Worm (Caenorhabditis elegans) whole organism, mixed stage, embryonic: Measurements from ENCODE around the gene Y54G2A.41.

ENCODE experiments used
- ceh-39 ChIP-seq: fragments of 150-350 bp; optimal IDR thresholded peaks from 2 replicates; lab custom pipeline; 2014; ENCODE audit warnings: missing biosample characterization, missing genetic modification characterization
- drap-1 ChIP-seq: fragments of 200-800 bp; sonication (Bioruptor generic); optimal IDR thresholded peaks from 3 replicates; lab custom pipeline; 2018; ENCODE audit warnings: mild to moderate bottlenecking, missing genetic modification characterization, missing compliant biosample characterization
- elt-1 ChIP-seq: sonication (generic microtip); optimal IDR thresholded peaks from 2 replicates; lab custom pipeline; 2017; ENCODE audit warnings: missing genetic modification characterization, mild to moderate bottlenecking, missing compliant biosample characterization, antibody characterized with exemption, moderate library complexity, borderline replicate concordance; ENCODE audit not compliant: insufficient read depth
- flh-1 ChIP-seq: fragments of 200-800 bp; sonication (Bioruptor generic); optimal IDR thresholded peaks from 2 replicates; lab custom pipeline; 2018; ENCODE audit warnings: mild to moderate bottlenecking, missing genetic modification characterization, moderate library complexity, missing compliant biosample characterization
- lin-13 ChIP-seq: fragments of 150-350 bp; optimal IDR thresholded peaks from 2 replicates; lab custom pipeline; 2014; ENCODE audit warnings: missing biosample characterization, missing genetic modification characterization
- lin-32 ChIP-seq: fragments of 200-800 bp; sonication (Bioruptor generic); optimal IDR thresholded peaks from 2 replicates; lab custom pipeline; 2018; ENCODE audit warnings: mild to moderate bottlenecking, missing genetic modification characterization, missing compliant biosample characterization
- lsy-2 ChIP-seq: fragments of 150-350 bp; optimal IDR thresholded peaks from 2 replicates; lab custom pipeline; 2014; ENCODE audit warnings: missing biosample characterization, missing genetic modification characterization
- nhr-12 ChIP-seq: fragments of 150-350 bp; optimal IDR thresholded peaks from 2 replicates; lab custom pipeline; 2014; ENCODE audit warnings: missing biosample characterization, missing genetic modification characterization
- nhr-237 ChIP-seq: fragments of 150-350 bp; optimal IDR thresholded peaks from 2 replicates; lab custom pipeline; 2014; ENCODE audit warnings: missing biosample characterization, missing genetic modification characterization
- sem-2 ChIP-seq: fragments of 200-800 bp; sonication (Bioruptor generic); optimal IDR thresholded peaks from 2 replicates; lab custom pipeline; 2018; ENCODE audit warnings: mild to moderate bottlenecking, missing genetic modification characterization, missing compliant biosample characterization
- unc-39 ChIP-seq: fragments of 150-350 bp; optimal IDR thresholded peaks from 2 replicates; lab custom pipeline; 2014; ENCODE audit warnings: missing biosample characterization, missing genetic modification characterization
- zip-8 ChIP-seq: fragments of 150-350 bp; optimal IDR thresholded peaks from 2 replicates; lab custom pipeline; 2014; ENCODE audit warnings: missing biosample characterization, missing genetic modification characterization
- ztf-11 ChIP-seq: fragments of 150-350 bp; optimal IDR thresholded peaks from 2 replicates; lab custom pipeline; 2014; ENCODE audit warnings: missing biosample characterization, missing genetic modification characterization

ce11 chrIV:2782793-2783540 lies 31.3 kb downstream of the Y54G2A.41 start, which contains the start of gene Y54G2A.12:
- TF ChIP-seq ztf-11 (tag; lab: Kevin White, UChicago) (no peak), drap-1 (no peak), lsy-2 (tag; lab: Kevin White, UChicago) (no peak), nhr-237 (tag; lab: Kevin White, UChicago) (no peak), sem-2 (GFP tag; lab: Kevin White, UChicago) (no peak), nhr-12 (tag; lab: Kevin White, UChicago) (no peak), zip-8 (tag; lab: Kevin White, UChicago) (no peak), elt-1 (tag; lab: Kevin White, UChicago) (no peak), unc-39 (tag; lab: Kevin White, UChicago) (no peak), lin-32 (GFP tag; lab: Kevin White, UChicago) (no peak), ceh-39 (tag; lab: Kevin White, UChicago) (no peak), lin-13 (tag; lab: Kevin White, UChicago) (no peak), flh-1 (GFP tag; lab: Kevin White, UChicago) (no peak)
